Worm (Caenorhabditis elegans) whole organism, late embryonic: ENCODE measurements around the gene T13C5.10.
A peak's percentile ranks its signal among the peaks of the same experiment; 100 is the strongest.

Experiments
- K09A11.1 ChIP-seq: sonication (generic microtip); optimal IDR thresholded peaks from 2 replicates; lab custom pipeline; 2017; ENCODE audit warnings: antibody characterized with exemption, mild to moderate bottlenecking, missing genetic modification characterization, missing compliant biosample characterization; ENCODE audit not compliant: insufficient read depth
- fkh-6 ChIP-seq: sonication (generic microtip); optimal IDR thresholded peaks from 2 replicates; lab custom pipeline; 2016; ENCODE audit warnings: missing genetic modification characterization, missing compliant biosample characterization
- hlh-13 ChIP-seq: fragments of 200-800 bp; sonication (Bioruptor generic); optimal IDR thresholded peaks from 2 replicates; lab custom pipeline; 2018; ENCODE audit warnings: mild to moderate bottlenecking, missing genetic modification characterization, missing compliant biosample characterization
- hlh-30 ChIP-seq: sonication (generic microtip); optimal IDR thresholded peaks from 2 replicates; lab custom pipeline; 2017; ENCODE audit warnings: antibody characterized with exemption, missing genetic modification characterization, missing compliant biosample characterization; ENCODE audit not compliant: insufficient read depth
- lim-6 ChIP-seq: sonication (generic microtip); optimal IDR thresholded peaks from 2 replicates; lab custom pipeline; 2016; ENCODE audit warnings: missing genetic modification characterization, missing compliant biosample characterization
- odd-2 ChIP-seq: sonication (generic microtip); optimal IDR thresholded peaks from 2 replicates; lab custom pipeline; 2017; ENCODE audit warnings: antibody characterized with exemption, mild to moderate bottlenecking, missing genetic modification characterization, missing compliant biosample characterization
- pag-3 ChIP-seq: sonication (generic microtip); optimal IDR thresholded peaks from 2 replicates; lab custom pipeline; 2016; ENCODE audit warnings: missing compliant biosample characterization, missing genetic modification characterization, borderline replicate concordance
- rnt-1 ChIP-seq: sonication (generic microtip); optimal IDR thresholded peaks from 2 replicates; lab custom pipeline; 2016; ENCODE audit warnings: missing genetic modification characterization, missing compliant biosample characterization

Gene T13C5.10

DNA sequence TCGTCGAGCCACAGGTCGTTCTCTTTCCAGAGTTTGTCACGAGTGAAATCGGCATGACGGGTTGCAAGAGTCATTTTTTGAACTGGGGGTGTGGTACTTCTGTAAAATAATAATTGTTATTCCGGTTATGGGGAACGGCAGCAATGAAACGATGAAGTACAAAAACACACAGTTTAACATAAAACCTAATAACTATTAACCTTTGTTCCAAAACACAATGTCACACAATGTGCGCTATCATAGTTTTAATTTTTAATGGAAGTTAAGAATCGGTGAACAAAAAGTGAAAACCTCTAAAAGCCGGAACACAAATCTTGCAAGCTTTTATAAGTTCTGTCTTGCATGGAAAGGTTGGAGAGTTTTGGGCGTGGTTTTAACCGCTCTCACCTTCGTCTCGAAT lies 47.5 kb downstream of the T13C5.10 start, which contains the start of gene hsp-43:
TSS of gene hsp-43 (minus strand) at position 101 of the 400 bp plus-strand sequence.
- TF ChIP-seq pag-3 (tag; lab: Kevin White, UChicago) (no peak), K09A11.1 (tag; lab: Kevin White, UChicago) (no peak), hlh-13 (GFP tag; lab: Kevin White, UChicago) (no peak), hlh-30 (tag; lab: Kevin White, UChicago) (no peak)

DNA sequence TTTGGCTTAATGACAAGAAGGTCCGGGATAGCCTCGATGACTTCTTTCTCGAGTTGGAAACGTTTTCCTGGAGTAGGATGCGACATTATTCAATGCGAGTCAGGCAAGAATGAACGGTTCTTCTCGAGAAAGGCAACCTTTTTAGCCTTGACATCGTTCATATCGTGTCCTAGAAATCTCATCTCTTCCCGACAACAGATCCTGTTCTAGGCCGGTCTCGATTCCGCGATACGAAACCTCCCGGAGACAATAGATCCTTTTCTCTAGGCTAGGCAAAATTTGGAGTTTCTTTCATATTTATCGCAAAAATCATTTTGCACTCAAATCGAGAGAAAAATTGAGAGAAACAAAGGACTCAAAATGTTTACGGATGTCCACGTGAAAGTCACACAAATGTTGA lies 51.0 kb downstream of the T13C5.10 start, which contains the start of gene rml-3:
TSS of gene rml-3 (minus strand) at position 93 of the 400 bp plus-strand sequence.
- TF ChIP-seq lim-6 (tag; lab: Kevin White, UChicago), result no peak
- peak; percentile 51 for TF ChIP-seq rnt-1
- TF ChIP-seq odd-2 (tag; lab: Kevin White, UChicago), result no peak
- no peak for TF ChIP-seq fkh-6 (tag; lab: Kevin White, UChicago)
